Worm (Caenorhabditis elegans) whole organism, L1 larva: ENCODE data around the gene W09G10.9.

Experiments
- ets-5 ChIP-seq: fragments of 200-800 bp; sonication (Bioruptor generic); IDR thresholded peaks from 2 replicates; pipeline ENCODE4 v1.3.6; 2022; ENCODE audit warnings: missing genetic modification characterization, missing compliant biosample characterization
- lin-13 ChIP-seq: fragments of 150-350 bp; optimal IDR thresholded peaks from 2 replicates; lab custom pipeline; 2014; ENCODE audit warnings: missing biosample characterization, missing genetic modification reagents, missing genetic modification characterization
- nhr-12 ChIP-seq: sonication (generic microtip); optimal IDR thresholded peaks from 2 replicates; lab custom pipeline; 2017; ENCODE audit warnings: missing biosample characterization, missing genetic modification characterization
- vab-15 ChIP-seq: sonication (generic microtip); optimal IDR thresholded peaks from 2 replicates; lab custom pipeline; 2017; ENCODE audit warnings: missing genotype, mild to moderate bottlenecking, missing genetic modification characterization, missing compliant biosample characterization

- TF ChIP-seq vab-15 (tag; lab: Kevin White, UChicago), result no peak
- TF ChIP-seq lin-13 (GFP tag; lab: Kevin White, UChicago), result peak; percentile 79
- TF ChIP-seq ets-5 (GFP tag; lab: Robert Waterston, UW), result no peak
- TF ChIP-seq nhr-12 (tag; lab: Kevin White, UChicago), result no peak
These were observed 2.5 kb upstream of the W09G10.9 start, which contains the start of gene clec-126 for ce11 chrII:3518961-3519544.
